Fruit fly (Drosophila melanogaster) whole organism, pupa: ENCODE measurements around the gene CG33060.

ENCODE experiments used
- D1 ChIP-seq: fragments of 200-800 bp; sonication (Bioruptor generic); optimal IDR thresholded peaks from 2 replicates; lab custom pipeline; 2018; ENCODE audit warnings: missing biosample characterization, mild to moderate bottlenecking, missing genetic modification characterization, moderate library complexity
- EcR ChIP-seq: fragments of 200-800 bp; sonication (Bioruptor generic); optimal IDR thresholded peaks from 3 replicates; lab custom pipeline; 2019; ENCODE audit warnings: missing biosample characterization, missing genetic modification characterization, mild to moderate bottlenecking, moderate library complexity, missing genetic modification reagents

- TF ChIP-seq D1 (tag; lab: Kevin White, UChicago) = no peak
- TF ChIP-seq EcR (GFP tag; lab: Kevin White, UChicago) = no peak
These were observed 23.4 kb downstream of the CG33060 start, which contains the start of gene Pdh for dm6 chr3L:16354197-16354596.
